Worm (Caenorhabditis elegans): ENCODE results near the gene Y24D9A.6.

Y24D9A.6 gene

DNA sequence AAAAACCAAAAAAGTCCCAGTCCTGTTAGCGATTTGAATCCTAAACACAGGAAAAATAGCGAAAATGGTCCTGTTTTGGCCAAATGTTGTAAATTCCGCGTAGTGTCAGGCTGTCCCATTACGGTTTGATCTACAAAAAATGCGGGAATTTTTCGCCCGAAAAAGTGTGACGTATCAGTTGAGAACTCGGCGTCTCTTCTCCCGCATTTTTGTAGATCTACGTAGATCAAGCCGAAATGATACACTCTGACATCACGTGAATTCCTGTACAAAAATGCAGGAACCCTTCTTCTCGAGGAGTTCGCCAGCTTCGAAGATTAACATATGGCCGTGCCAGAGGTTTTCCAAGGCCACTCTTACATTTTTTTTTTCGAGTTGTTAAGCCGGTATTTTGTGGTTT lies 4.6 kb downstream of the Y24D9A.6 start:
- TF ChIP-seq nhr-77 (tag; optimal IDR thresholded peaks at IDR 0.05) (no peak), dmd-4 (tag; optimal IDR thresholded peaks at IDR 0.05) (no peak), aly-2 (tag; optimal IDR thresholded peaks at IDR 0.05) (no peak), unc-39 (tag; optimal IDR thresholded peaks at IDR 0.05) (no peak), ztf-1 (GFP tag; conservative IDR thresholded peaks at IDR 0.05) (no peak), zag-1 (tag; optimal IDR thresholded peaks at IDR 0.05) (no peak), mbf-1 (tag; optimal IDR thresholded peaks at IDR 0.05) (no peak), nhr-10 (tag; optimal IDR thresholded peaks at IDR 0.05) (no peak)

DNA sequence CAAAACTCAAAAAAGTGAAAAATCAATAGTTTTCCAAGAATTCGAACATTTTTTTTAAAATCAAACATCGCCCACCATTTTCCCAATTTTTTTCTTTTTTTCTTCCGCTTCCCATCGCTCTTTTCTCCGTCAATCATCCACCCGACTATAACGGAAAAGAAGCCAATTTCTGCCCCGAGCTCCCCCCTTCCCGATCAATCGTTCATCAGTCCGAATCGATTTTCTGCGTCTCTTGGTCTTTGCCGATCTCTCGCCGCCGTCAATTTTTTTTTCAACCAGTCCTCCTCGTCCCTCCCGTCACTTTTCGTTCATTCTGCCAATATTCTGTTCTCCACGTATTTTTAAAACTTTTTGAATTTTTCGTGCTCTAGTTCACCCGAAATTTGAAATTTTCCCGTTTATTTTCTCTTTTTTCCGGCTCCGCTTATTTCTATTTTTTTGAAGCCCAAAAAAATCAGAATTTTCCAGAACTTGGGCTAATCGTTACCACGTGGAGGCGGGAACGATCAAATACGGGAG lies 6.2 kb downstream of the Y24D9A.6 start, which contains the start of gene ell-1:
Gene ell-1 (plus strand): TSS at position 469 of the 519 bp plus-strand sequence.
- TF ChIP-seq crh-2 (tag; optimal IDR thresholded peaks at IDR 0.05) (no peak), gmeb-1 (tag; optimal IDR thresholded peaks at IDR 0.05) (no peak), nhr-237 (tag; optimal IDR thresholded peaks at IDR 0.05) (no peak), F13H6.1 (tag; optimal IDR thresholded peaks at IDR 0.05) (no peak), lin-13 (GFP tag; optimal IDR thresholded peaks at IDR 0.05) (no peak), Y55F3AM.14 (GFP tag; optimal IDR thresholded peaks at IDR 0.05) (no peak), lin-11 (tag; optimal IDR thresholded peaks at IDR 0.05) (no peak)

DNA sequence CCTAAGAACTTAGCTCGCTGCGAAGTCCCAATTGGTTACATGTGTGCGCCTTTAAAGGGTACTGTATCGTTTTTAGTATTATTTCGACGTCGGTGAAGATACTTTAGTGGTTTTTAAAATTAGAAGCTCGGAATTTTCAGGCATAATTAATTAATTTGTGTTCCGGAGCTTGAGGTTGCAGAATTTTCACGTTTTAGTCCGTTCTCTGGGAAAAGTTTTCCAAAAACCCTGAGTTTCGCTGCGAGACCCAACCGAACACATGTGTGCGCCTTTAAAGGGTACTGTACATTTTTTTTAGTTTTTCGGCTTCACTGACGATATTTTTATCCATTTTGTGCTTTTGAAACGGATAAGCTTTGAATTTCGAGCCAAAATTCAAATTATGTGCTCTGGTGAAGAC lies 6.7 kb downstream of the Y24D9A.6 start:
- TF ChIP-seq lin-11 (tag; optimal IDR thresholded peaks at IDR 0.05) (no peak), R02D3.7 (tag; optimal IDR thresholded peaks at IDR 0.05) (no peak), alr-1 (tag; optimal IDR thresholded peaks at IDR 0.05) (no peak), sma-3 (GFP tag; optimal IDR thresholded peaks at IDR 0.05) (no peak), C34F6.9 (tag; optimal IDR thresholded peaks at IDR 0.05) (no peak), zag-1 (tag; optimal IDR thresholded peaks at IDR 0.05) (no peak), nhr-11 (tag; optimal IDR thresholded peaks at IDR 0.05) (no peak)

DNA sequence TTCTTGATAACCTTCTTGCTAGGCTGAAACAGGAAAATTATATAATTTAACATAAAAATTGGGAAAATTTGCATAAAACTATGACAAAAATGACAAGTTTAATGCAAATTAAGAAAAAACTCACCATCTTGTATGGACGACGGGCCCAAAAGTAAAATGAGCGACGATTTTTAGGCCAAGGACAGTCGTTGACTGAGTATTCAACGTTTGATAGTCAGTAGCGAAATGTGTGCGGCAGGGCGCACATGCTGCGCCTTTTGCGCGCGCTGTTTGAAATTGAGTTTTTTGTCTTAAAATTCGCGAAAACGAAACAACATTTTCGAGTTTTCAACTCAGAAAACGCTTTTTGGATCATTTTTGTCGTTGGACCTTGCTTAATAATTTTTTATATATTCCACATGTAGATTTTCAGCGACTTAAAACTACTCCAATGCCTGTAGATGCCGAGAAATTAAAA lies 9.7 kb downstream of the Y24D9A.6 start, which contains the start of the genes rpl-7A and set-21:
Gene rpl-7A (minus strand): TSS at position 153 of the 457 bp plus-strand sequence.
Gene set-21 (plus strand): TSS at position 407 of the 457 bp plus-strand sequence.
- TF ChIP-seq ZK546.5 (tag; optimal IDR thresholded peaks at IDR 0.05) (peak; percentile 87), lin-13 (GFP tag; optimal IDR thresholded peaks at IDR 0.05) (peak; percentile 92), Y55F3AM.14 (GFP tag; optimal IDR thresholded peaks at IDR 0.05) (peak; percentile 94), nhr-11 (tag; optimal IDR thresholded peaks at IDR 0.05) (no peak), nhr-25 (tag; optimal IDR thresholded peaks at IDR 0.05) (peak; percentile 95), ceh-82 (tag; optimal IDR thresholded peaks at IDR 0.05) (peak; percentile 86), alr-1 (tag; optimal IDR thresholded peaks at IDR 0.05) (no peak), R02D3.7 (tag; optimal IDR thresholded peaks at IDR 0.05) (peak; percentile 58), skn-1 (tag; optimal IDR thresholded peaks at IDR 0.05) (peak; percentile 60), sem-4 (tag; optimal IDR thresholded peaks at IDR 0.05) (peak; percentile 90), unc-39 (tag; optimal IDR thresholded peaks at IDR 0.05) (no peak), nhr-12 (tag; optimal IDR thresholded peaks at IDR 0.05) (no peak), aly-2 (tag; optimal IDR thresholded peaks at IDR 0.05) (no peak), unc-55 (GFP tag; optimal IDR thresholded peaks at IDR 0.05) (peak; percentile 88), ztf-4 (tag; optimal IDR thresholded peaks at IDR 0.05) (peak; percentile 84), elt-3 (tag; optimal IDR thresholded peaks at IDR 0.05) (no peak), lin-11 (tag; optimal IDR thresholded peaks at IDR 0.05) (peak; percentile 83), peb-1 (tag; optimal IDR thresholded peaks at IDR 0.05) (no peak), C34F6.9 (tag; optimal IDR thresholded peaks at IDR 0.05) (peak; percentile 83), nhr-129 (tag; optimal IDR thresholded peaks at IDR 0.05) (peak; percentile 89), unc-62 (GFP tag; optimal IDR thresholded peaks at IDR 0.05) (no peak), blmp-1 (tag; optimal IDR thresholded peaks at IDR 0.05; ENCODE audit: insufficient read depth) (peak; percentile 57), snpc-4 (tag; optimal IDR thresholded peaks at IDR 0.05) (peak; percentile 63), nhr-10 (tag; optimal IDR thresholded peaks at IDR 0.05) (no peak), mbf-1 (tag; optimal IDR thresholded peaks at IDR 0.05) (no peak), gmeb-1 (tag; optimal IDR thresholded peaks at IDR 0.05) (peak; percentile 94), mdl-1 (tag; optimal IDR thresholded peaks at IDR 0.05) (peak in 1 of 2 experiments; percentile 52), ztf-1 (GFP tag; conservative IDR thresholded peaks at IDR 0.05) (no peak), nhr-23 (tag; optimal IDR thresholded peaks at IDR 0.05) (no peak), crh-2 (tag; optimal IDR thresholded peaks at IDR 0.05) (peak; percentile 90), nhr-237 (tag; optimal IDR thresholded peaks at IDR 0.05) (peak; percentile 78), F13H6.1 (tag; optimal IDR thresholded peaks at IDR 0.05) (peak; percentile 95), sma-9 (GFP tag; optimal IDR thresholded peaks at IDR 0.05) (peak; percentile 96), sma-9 (tag; optimal IDR thresholded peaks at IDR 0.05) (no peak), ceh-16 (tag; optimal IDR thresholded peaks at IDR 0.05) (peak; percentile 19), elt-1 (tag; optimal IDR thresholded peaks at IDR 0.05) (no peak), ztf-11 (tag; optimal IDR thresholded peaks at IDR 0.05) (no peak), nhr-21 (tag; optimal IDR thresholded peaks at IDR 0.05) (peak; percentile 93), sma-3 (GFP tag; optimal IDR thresholded peaks at IDR 0.05) (peak; percentile 98), ama-1 (optimal IDR thresholded peaks at IDR 0.05) (no peak), nhr-6 (tag; optimal IDR thresholded peaks at IDR 0.05) (peak; percentile 78), fos-1 (tag; optimal IDR thresholded peaks at IDR 0.05) (peak; percentile 80), zag-1 (tag; optimal IDR thresholded peaks at IDR 0.05) (peak; percentile 78), dmd-4 (tag; optimal IDR thresholded peaks at IDR 0.05) (no peak)
